Worm (Caenorhabditis elegans) whole organism, L1 larva: Measurements from ENCODE around the gene coq-8.
A peak's percentile ranks its signal among the peaks of the same experiment; 100 is the strongest.

Experiments used
- C04F5.9 ChIP-seq: sonication (generic microtip); optimal IDR thresholded peaks from 2 replicates; lab custom pipeline; 2016; ENCODE audit warnings: missing genetic modification characterization, missing compliant biosample characterization
- C34B4.2 ChIP-seq: sonication (generic microtip); optimal IDR thresholded peaks from 2 replicates; lab custom pipeline; 2017; ENCODE audit warnings: mild to moderate bottlenecking, missing genetic modification characterization, missing compliant biosample characterization
- ceh-82 ChIP-seq, 3 experiments: fragments of 150-350 bp in 1 of 3; sonication (generic microtip) in 2 of 3; optimal IDR thresholded peaks; 2 replicates each; lab custom pipeline; 2014 to 2017; ENCODE audit warnings: missing biosample characterization in 3 of 3, missing genetic modification characterization in 3 of 3
- elt-3 ChIP-seq, 6 experiments: fragments of 150-350 bp in 1 of 6; sonication (generic microtip); optimal IDR thresholded peaks; 2 replicates each; lab custom pipeline; 2017 to 2018; ENCODE audit warnings: missing biosample characterization in 6 of 6, missing genetic modification characterization in 6 of 6, inconsistent platforms in 1 of 6
- fos-1 ChIP-seq: fragments of 150-350 bp; optimal IDR thresholded peaks from 2 replicates; lab custom pipeline; 2014; ENCODE audit warnings: missing biosample characterization, missing genetic modification characterization
- jun-1 ChIP-seq: fragments of 150-350 bp; optimal IDR thresholded peaks from 2 replicates; lab custom pipeline; 2014; ENCODE audit warnings: missing biosample characterization, missing genetic modification reagents, missing genetic modification characterization
- lin-14 ChIP-seq: fragments of 200-800 bp; sonication (Bioruptor generic); optimal IDR thresholded peaks from 2 replicates; lab custom pipeline; 2018; ENCODE audit warnings: mild to moderate bottlenecking, missing genetic modification characterization, moderate library complexity, missing compliant biosample characterization
- mep-1 ChIP-seq: fragments of 150-350 bp; optimal IDR thresholded peaks from 2 replicates; lab custom pipeline; 2014; ENCODE audit warnings: missing biosample characterization, missing genetic modification characterization
- pax-3 ChIP-seq: fragments of 200-800 bp; sonication (Bioruptor generic); optimal IDR thresholded peaks from 2 replicates; lab custom pipeline; 2018; ENCODE audit warnings: mild to moderate bottlenecking, missing genetic modification characterization, moderate library complexity, missing compliant biosample characterization
- snpc-4 ChIP-seq: fragments of 150-350 bp; optimal IDR thresholded peaks from 2 replicates; lab custom pipeline; 2014; ENCODE audit warnings: missing biosample characterization, missing genetic modification characterization
- sptf-1 ChIP-seq: fragments of 150-350 bp; optimal IDR thresholded peaks from 2 replicates; lab custom pipeline; 2014; ENCODE audit warnings: missing biosample characterization, missing genetic modification characterization

- no peak for TF ChIP-seq snpc-4
- TF ChIP-seq jun-1 (tag; lab: Kevin White, UChicago) = no peak
- TF ChIP-seq C04F5.9 (tag; lab: Kevin White, UChicago) = no peak
- TF ChIP-seq sptf-1 (tag; lab: Kevin White, UChicago) = no peak
- peak in 1 of 3 experiments; percentile 6 for TF ChIP-seq ceh-82 (tag; optimal IDR thresholded peaks at IDR 0.05; lab: Kevin White, UChicago)
- no peak for TF ChIP-seq elt-3 (tag; optimal IDR thresholded peaks at IDR 0.05; lab: Kevin White, UChicago)
- no peak for TF ChIP-seq mep-1 (tag; lab: Kevin White, UChicago)
- no peak for TF ChIP-seq lin-14 (GFP tag; lab: Kevin White, UChicago)
- no peak for TF ChIP-seq pax-3
- TF ChIP-seq fos-1 (tag; lab: Kevin White, UChicago) = no peak
- TF ChIP-seq C34B4.2 = no peak
Measured at ce11 chrIII:4850139-4850538, 13.1 kb upstream of the coq-8 start, which contains the start of gene F26A1.1.
